Fruit fly (Drosophila melanogaster) whole organism, embryonic: ENCODE data around the gene CG42827.

Source experiments
- Abd-B ChIP-seq: fragments of 200-800 bp; sonication (Bioruptor generic); optimal IDR thresholded peaks from 2 replicates; lab custom pipeline; 2018; ENCODE audit warnings: missing biosample characterization, mild to moderate bottlenecking, missing genetic modification characterization, moderate library complexity
- Atf6 ChIP-seq: fragments of 200-800 bp; sonication (Bioruptor generic); IDR thresholded peaks from 2 replicates; pipeline ENCODE4 v1.3.6; 2022; ENCODE audit warnings: missing biosample characterization, missing genetic modification characterization
- BtbVII ChIP-seq: fragments of 200-800 bp; sonication (Bioruptor generic); optimal IDR thresholded peaks from 3 replicates; lab custom pipeline; 2017; ENCODE audit warnings: missing biosample characterization, mild to moderate bottlenecking, missing genetic modification characterization
- CG1024 ChIP-seq: fragments of 200-800 bp; sonication (Bioruptor generic); IDR thresholded peaks from 2 replicates; pipeline ENCODE4 v1.3.6; 2022; ENCODE audit warnings: missing biosample characterization, missing genetic modification characterization
- CG11456 ChIP-seq: fragments of 200-800 bp; sonication (Bioruptor generic); IDR thresholded peaks from 3 replicates; pipeline ENCODE4 v1.3.6; 2022; ENCODE audit warnings: missing biosample characterization, missing genetic modification characterization
- CG13123 ChIP-seq: fragments of 200-800 bp; sonication (Bioruptor generic); optimal IDR thresholded peaks from 2 replicates; lab custom pipeline; 2016; ENCODE audit warnings: missing biosample characterization, missing genetic modification characterization
- CG14050 ChIP-seq: fragments of 200-800 bp; sonication (Bioruptor generic); IDR thresholded peaks from 3 replicates; pipeline ENCODE4 v1.3.6; 2022; ENCODE audit warnings: missing biosample characterization, missing genetic modification characterization
- CG15269 ChIP-seq: fragments of 200-800 bp; sonication (Bioruptor generic); optimal IDR thresholded peaks from 2 replicates; lab custom pipeline; 2018; ENCODE audit warnings: missing biosample characterization, mild to moderate bottlenecking, missing genetic modification characterization, moderate library complexity
- CG17612 ChIP-seq: fragments of 200-800 bp; sonication (Bioruptor generic); IDR thresholded peaks from 2 replicates; pipeline ENCODE4 v1.3.6; 2022; ENCODE audit warnings: missing biosample characterization, missing genetic modification characterization
- CG3847 ChIP-seq: fragments of 200-800 bp; sonication (Bioruptor generic); IDR thresholded peaks from 2 replicates; pipeline ENCODE4 v1.3.6; 2022; ENCODE audit warnings: missing biosample characterization, missing genetic modification characterization
- CG42726 ChIP-seq: fragments of 200-800 bp; sonication (Bioruptor generic); IDR thresholded peaks from 2 replicates; pipeline ENCODE4 v1.3.6; 2022; ENCODE audit warnings: missing biosample characterization, missing genetic modification characterization; ENCODE audit not compliant: partially characterized antibody
- CG4854 ChIP-seq: fragments of 200-800 bp; sonication (Bioruptor generic); optimal IDR thresholded peaks from 2 replicates; lab custom pipeline; 2016; ENCODE audit warnings: missing biosample characterization, missing genetic modification characterization, inconsistent platforms
- CG6175 ChIP-seq: fragments of 200-800 bp; sonication (Bioruptor generic); IDR thresholded peaks from 3 replicates; pipeline ENCODE4 v1.3.6; 2022; ENCODE audit warnings: missing biosample characterization, missing genetic modification characterization
- CG6272 ChIP-seq: fragments of 200-800 bp; sonication (Bioruptor generic); IDR thresholded peaks from 2 replicates; pipeline ENCODE4 v1.3.6; 2022; ENCODE audit warnings: missing biosample characterization, missing genetic modification characterization
- CG6813 ChIP-seq: fragments of 200-800 bp; sonication (Bioruptor generic); optimal IDR thresholded peaks from 2 replicates; lab custom pipeline; 2017; ENCODE audit warnings: missing biosample characterization, missing genetic modification characterization, mild to moderate bottlenecking, moderate library complexity, missing genetic modification reagents
- CG7357 ChIP-seq: fragments of 200-800 bp; sonication (Bioruptor generic); IDR thresholded peaks from 3 replicates; pipeline ENCODE4 v1.3.6; 2022; ENCODE audit warnings: missing biosample characterization, missing genetic modification characterization
- CG7372 ChIP-seq: fragments of 200-800 bp; sonication (Bioruptor generic); IDR thresholded peaks from 2 replicates; pipeline ENCODE4 v1.3.6; 2022; ENCODE audit warnings: missing biosample characterization, missing genetic modification characterization
- CG8944 ChIP-seq: fragments of 200-800 bp; sonication (Bioruptor generic); optimal IDR thresholded peaks from 3 replicates; lab custom pipeline; 2016; ENCODE audit warnings: missing biosample characterization, missing genetic modification characterization
- CG9727 ChIP-seq: fragments of 200-800 bp; sonication (Bioruptor generic); optimal IDR thresholded peaks from 3 replicates; lab custom pipeline; 2017; ENCODE audit warnings: missing biosample characterization, mild to moderate bottlenecking, missing genetic modification characterization
- Gug ChIP-seq: fragments of 200-800 bp; sonication (Bioruptor generic); IDR thresholded peaks from 4 replicates; pipeline ENCODE4 v1.3.6; 2022; ENCODE audit warnings: missing biosample characterization, missing genetic modification characterization
- Mrtf ChIP-seq: fragments of 200-800 bp; sonication (Bioruptor generic); IDR thresholded peaks from 3 replicates; pipeline ENCODE4 v1.3.6; 2022; ENCODE audit warnings: missing biosample characterization, missing genetic modification characterization
- NFAT ChIP-seq: fragments of 200-800 bp; sonication (Bioruptor generic); IDR thresholded peaks from 2 replicates; pipeline ENCODE4 v1.3.6; 2022; ENCODE audit warnings: missing biosample characterization, missing genetic modification characterization
- Oli ChIP-seq: fragments of 200-800 bp; sonication (Bioruptor generic); optimal IDR thresholded peaks from 2 replicates; lab custom pipeline; 2018; ENCODE audit warnings: missing biosample characterization, mild to moderate bottlenecking, missing genetic modification characterization, moderate library complexity
- Opbp ChIP-seq: fragments of 200-800 bp; sonication (Bioruptor generic); IDR thresholded peaks from 3 replicates; pipeline ENCODE4 v1.3.6; 2022; ENCODE audit warnings: missing biosample characterization, missing genetic modification characterization; ENCODE audit not compliant: partially characterized antibody
- PHDP ChIP-seq: fragments of 200-800 bp; sonication (Bioruptor generic); optimal IDR thresholded peaks from 3 replicates; lab custom pipeline; 2018; ENCODE audit warnings: missing biosample characterization, mild to moderate bottlenecking, missing genetic modification characterization, moderate library complexity
- Scr ChIP-seq: fragments of 200-800 bp; sonication (Bioruptor generic); IDR thresholded peaks from 2 replicates; pipeline ENCODE4 v1.3.6; 2022; ENCODE audit warnings: missing biosample characterization, missing genetic modification characterization; ENCODE audit not compliant: partially characterized antibody
- ap ChIP-seq: fragments of 200-800 bp; sonication (Bioruptor generic); IDR thresholded peaks from 2 replicates; pipeline ENCODE4 v1.3.6; 2022; ENCODE audit warnings: missing biosample characterization, missing genetic modification characterization
- ash1 ChIP-seq: fragments of 200-800 bp; sonication (Bioruptor generic); optimal IDR thresholded peaks from 2 replicates; lab custom pipeline; 2018; ENCODE audit warnings: missing biosample characterization, mild to moderate bottlenecking, missing genetic modification characterization
- cato ChIP-seq: fragments of 200-800 bp; sonication (Bioruptor generic); optimal IDR thresholded peaks from 2 replicates; lab custom pipeline; 2016; ENCODE audit warnings: missing biosample characterization, missing genetic modification characterization, borderline replicate concordance
- croc ChIP-seq: fragments of 200-800 bp; sonication (Bioruptor generic); conservative IDR thresholded peaks from 3 replicates; pipeline ENCODE4 v1.3.6; 2022; ENCODE audit warnings: missing biosample characterization, missing genetic modification characterization
- dimm ChIP-seq: fragments of 200-800 bp; sonication (Bioruptor generic); IDR thresholded peaks from 2 replicates; pipeline ENCODE4 v1.3.6; 2022; ENCODE audit warnings: missing biosample characterization, missing genetic modification characterization
- dmrt99B ChIP-seq: fragments of 200-800 bp; sonication (Bioruptor generic); optimal IDR thresholded peaks from 2 replicates; lab custom pipeline; 2018; ENCODE audit warnings: missing biosample characterization, mild to moderate bottlenecking, missing genetic modification characterization, moderate library complexity
- dysf ChIP-seq: fragments of 200-800 bp; sonication (Bioruptor generic); IDR thresholded peaks from 3 replicates; pipeline ENCODE4 v1.3.6; 2022; ENCODE audit warnings: missing biosample characterization, missing genetic modification characterization
- ems ChIP-seq: fragments of 200-800 bp; sonication (Bioruptor generic); optimal IDR thresholded peaks from 3 replicates; lab custom pipeline; 2016; ENCODE audit warnings: missing biosample characterization, missing genetic modification characterization
- eve ChIP-seq, 2 experiments: fragments of >200 bp; optimal IDR thresholded peaks; 2 replicates each; lab custom pipeline; 2017; ENCODE audit warnings: missing biosample characterization in 2 of 2, missing genetic modification characterization in 2 of 2
- fru ChIP-seq: fragments of >200 bp; optimal IDR thresholded peaks from 2 replicates; lab custom pipeline; 2017
- gcm2 ChIP-seq: fragments of 200-800 bp; sonication (Bioruptor generic); optimal IDR thresholded peaks from 2 replicates; lab custom pipeline; 2016; ENCODE audit warnings: missing biosample characterization, missing genetic modification characterization
- grau ChIP-seq: fragments of 200-800 bp; optimal IDR thresholded peaks from 3 replicates; lab custom pipeline; 2019; ENCODE audit warnings: missing biosample characterization, mild to moderate bottlenecking, missing genetic modification characterization, moderate library complexity
- gsb ChIP-seq: fragments of 200-800 bp; sonication (Bioruptor generic); IDR thresholded peaks from 2 replicates; pipeline ENCODE4 v1.3.6; 2022; ENCODE audit warnings: missing biosample characterization, missing genetic modification characterization
- lola ChIP-seq, 3 experiments: fragments of >200 bp in 2 of 3; fragments of 200-800 bp in 1 of 3; sonication (Bioruptor generic) in 1 of 3; optimal IDR thresholded peaks; 2 replicates each; lab custom pipeline; 2017 to 2019; ENCODE audit warnings: missing biosample characterization in 3 of 3, missing genetic modification characterization in 3 of 3, mild to moderate bottlenecking in 1 of 3, moderate library complexity in 1 of 3
- luna ChIP-seq: fragments of 200-800 bp; sonication (Bioruptor generic); optimal IDR thresholded peaks from 2 replicates; lab custom pipeline; 2016; ENCODE audit warnings: missing biosample characterization, missing genetic modification characterization
- nerfin-1 ChIP-seq: fragments of 200-800 bp; sonication (Bioruptor generic); optimal IDR thresholded peaks from 3 replicates; lab custom pipeline; 2019; ENCODE audit warnings: missing biosample characterization, mild to moderate bottlenecking, missing genetic modification characterization, moderate library complexity
- p53 ChIP-seq: fragments of 200-800 bp; sonication (Bioruptor generic); optimal IDR thresholded peaks from 2 replicates; lab custom pipeline; 2016; ENCODE audit warnings: missing biosample characterization, missing genetic modification characterization
- pan ChIP-seq, 4 experiments: fragments of >200 bp in 3 of 4; fragments of 200-800 bp in 1 of 4; sonication (Bioruptor generic) in 1 of 4; optimal IDR thresholded peaks in 3 of 4; IDR thresholded peaks in 1 of 4; 2 replicates each; pipeline versions ENCODE4 v1.3.6 to Lab custom; 2017 to 2022; ENCODE audit warnings: missing biosample characterization in 2 of 4, missing genetic modification characterization in 2 of 4, mixed read lengths in 1 of 4
- pb ChIP-seq: fragments of 200-800 bp; sonication (Bioruptor generic); optimal IDR thresholded peaks from 3 replicates; lab custom pipeline; 2016; ENCODE audit warnings: missing biosample characterization, missing genetic modification characterization
- pho ChIP-seq: fragments of 200-800 bp; sonication (Bioruptor generic); optimal IDR thresholded peaks from 2 replicates; lab custom pipeline; 2016; ENCODE audit warnings: missing biosample characterization, missing genetic modification characterization
- repo ChIP-seq: fragments of 200-800 bp; sonication (Bioruptor generic); optimal IDR thresholded peaks from 2 replicates; lab custom pipeline; 2016; ENCODE audit warnings: missing biosample characterization, missing genetic modification characterization
- slp2 ChIP-seq: fragments of 200-800 bp; sonication (Bioruptor generic); optimal IDR thresholded peaks from 2 replicates; lab custom pipeline; 2016; ENCODE audit warnings: missing biosample characterization, missing genetic modification characterization
- trh ChIP-seq: fragments of 200-800 bp; sonication (Bioruptor generic); optimal IDR thresholded peaks from 2 replicates; lab custom pipeline; 2016; ENCODE audit warnings: missing biosample characterization, missing genetic modification characterization
- wek ChIP-seq: fragments of 200-800 bp; sonication (Bioruptor generic); optimal IDR thresholded peaks from 3 replicates; lab custom pipeline; 2018; ENCODE audit warnings: missing biosample characterization, mild to moderate bottlenecking, missing genetic modification characterization, moderate library complexity

Gene CG42827

dm6 chr3R:23333334-23334035 lies 39.2 kb upstream of the CG42827 start (continued):
- TF ChIP-seq CG6175 (GFP tag; lab: Robert Waterston, UW) (no peak), Opbp (GFP tag; lab: Robert Waterston, UW) (no peak), croc (peak; percentile 48; the same call in 1 of the 3 replicates), ash1 (GFP tag; lab: Kevin White, UChicago) (no peak), pan (optimal IDR thresholded peaks at IDR 0.05; lab: Kevin White, UChicago) (no peak), pan (GFP tag; optimal IDR thresholded peaks at IDR 0.05 in 1 of 2, IDR thresholded peaks at IDR 0.05 in 1 of 2) (peak in 1 of 2 experiments; percentile 28), CG7372 (GFP tag; lab: Robert Waterston, UW) (no peak), CG1024 (no peak), Gug (no peak), dysf (GFP tag; lab: Robert Waterston, UW) (peak; percentile 23; the same call in 1 of the 3 replicates), pho (no peak), NFAT (GFP tag; lab: Robert Waterston, UW) (no peak), fru (no peak), Scr (GFP tag; lab: Robert Waterston, UW) (no peak), CG17612 (GFP tag; lab: Robert Waterston, UW) (no peak), Oli (tag; lab: Kevin White, UChicago) (peak; percentile 65), dmrt99B (tag; lab: Kevin White, UChicago) (peak; percentile 67), dimm (GFP tag; lab: Robert Waterston, UW) (no peak), Mrtf (GFP tag; lab: Robert Waterston, UW) (no peak), CG11456 (GFP tag; lab: Robert Waterston, UW) (no peak), CG42726 (no peak), slp2 (GFP tag; lab: Kevin White, UChicago) (peak; percentile 48), gsb (GFP tag; lab: Robert Waterston, UW) (no peak), BtbVII (no peak), wek (GFP tag; lab: Kevin White, UChicago) (no peak), grau (tag; lab: Kevin White, UChicago) (peak; percentile 58), Atf6 (no peak; the same call in 1 of the 2 replicates), luna (no peak), pb (GFP tag; lab: Kevin White, UChicago) (no peak), CG8944 (GFP tag; lab: Kevin White, UChicago) (peak; percentile 23), CG3847 (GFP tag; lab: Robert Waterston, UW) (no peak), CG14050 (GFP tag; lab: Robert Waterston, UW) (no peak), CG4854 (GFP tag; lab: Kevin White, UChicago) (no peak), nerfin-1 (tag; lab: Kevin White, UChicago) (peak; percentile 38), CG9727 (GFP tag; lab: Kevin White, UChicago) (peak; percentile 40), gcm2 (GFP tag; lab: Kevin White, UChicago) (no peak), PHDP (tag; lab: Kevin White, UChicago) (peak; percentile 58), trh (GFP tag; lab: Kevin White, UChicago) (no peak), ems (GFP tag; lab: Kevin White, UChicago) (no peak), CG13123 (GFP tag; lab: Kevin White, UChicago) (no peak), repo (GFP tag; lab: Kevin White, UChicago) (peak; percentile 26), CG6272 (GFP tag; lab: Robert Waterston, UW) (no peak), lola (GFP tag; optimal IDR thresholded peaks at IDR 0.05; lab: Kevin White, UChicago) (peak in 1 of 3 experiments; percentile 72), CG7357 (GFP tag; lab: Robert Waterston, UW) (no peak), ap (GFP tag; lab: Robert Waterston, UW) (no peak), cato (no peak), Abd-B (GFP tag; lab: Kevin White, UChicago) (peak; percentile 29), CG15269 (peak; percentile 25), p53 (GFP tag; lab: Kevin White, UChicago) (no peak), CG6813 (GFP tag; lab: Kevin White, UChicago) (no peak), eve (GFP tag; optimal IDR thresholded peaks at IDR 0.05; lab: Kevin White, UChicago) (peak in 1 of 2 experiments; percentile 70)
